Worm (Caenorhabditis elegans) whole organism, early embryonic: ENCODE results near the gene srd-43.

Experiments used
- ama-1 ChIP-seq: fragments of 150-350 bp; optimal IDR thresholded peaks from 2 replicates; lab custom pipeline; 2014
- ceh-13 ChIP-seq: fragments of 200-800 bp; sonication (Bioruptor generic); optimal IDR thresholded peaks from 2 replicates; lab custom pipeline; 2018; ENCODE audit warnings: mild to moderate bottlenecking, missing genetic modification characterization, missing compliant biosample characterization
- ceh-36 ChIP-seq: sonication (generic microtip); optimal IDR thresholded peaks from 2 replicates; lab custom pipeline; 2016; ENCODE audit warnings: missing genetic modification characterization, inconsistent platforms, missing compliant biosample characterization
- flt-1 ChIP-seq: fragments of 200-800 bp; sonication (Bioruptor generic); IDR thresholded peaks from 2 replicates; pipeline ENCODE4 v1.3.6; 2022; ENCODE audit warnings: missing genetic modification characterization, missing compliant biosample characterization
- tbx-37 ChIP-seq: fragments of 200-800 bp; sonication (Bioruptor generic); conservative IDR thresholded peaks from 2 replicates; pipeline ENCODE4 v1.3.6; 2022; ENCODE audit warnings: missing genetic modification reagents, missing genetic modification characterization, missing compliant biosample characterization
- tra-4 ChIP-seq: sonication (generic microtip); optimal IDR thresholded peaks from 2 replicates; lab custom pipeline; 2017; ENCODE audit warnings: missing genetic modification characterization, missing compliant biosample characterization

- TF ChIP-seq ceh-13 (GFP tag; lab: Kevin White, UChicago) (no peak), tbx-37 (GFP tag; lab: Robert Waterston, UW) (no peak), flt-1 (no peak), ceh-36 (no peak), tra-4 (tag; lab: Kevin White, UChicago) (no peak), ama-1 (lab: Kevin White, UChicago) (no peak)
Measured at ce11 chrX:13348417-13348816, 42.8 kb upstream of the srd-43 start.
